Worm (Caenorhabditis elegans) whole organism, L4 larva: ENCODE data around the gene cyy-1.
A peak's percentile ranks its signal among the peaks of the same experiment; 100 is the strongest.

Source experiments
- F37D6.2 ChIP-seq: sonication (generic microtip); optimal IDR thresholded peaks from 2 replicates; lab custom pipeline; 2016; ENCODE audit warnings: mild to moderate bottlenecking, missing genetic modification characterization, missing compliant biosample characterization
- F49E8.2 ChIP-seq: sonication (generic microtip); optimal IDR thresholded peaks from 2 replicates; lab custom pipeline; 2016; ENCODE audit warnings: missing compliant biosample characterization, mild to moderate bottlenecking, missing genetic modification characterization, borderline replicate concordance
- T26A8.4 ChIP-seq: fragments of 200-800 bp; sonication (Bioruptor generic); IDR thresholded peaks from 2 replicates; pipeline ENCODE4 v1.3.6; 2022; ENCODE audit warnings: missing genetic modification characterization, missing compliant biosample characterization
- Y75B8A.6 ChIP-seq: fragments of 200-800 bp; sonication (Bioruptor generic); IDR thresholded peaks from 2 replicates; pipeline ENCODE4 v1.3.6; 2022; ENCODE audit warnings: missing genetic modification reagents, missing genetic modification characterization, missing compliant biosample characterization
- ZK337.2 ChIP-seq: fragments of 200-800 bp; sonication (Bioruptor generic); IDR thresholded peaks from 2 replicates; pipeline ENCODE4 v1.3.6; 2022; ENCODE audit warnings: missing genetic modification reagents, missing genetic modification characterization, missing compliant biosample characterization
- ZK546.5 ChIP-seq, 2 experiments: sonication (generic microtip); optimal IDR thresholded peaks; 2 replicates each; lab custom pipeline; 2017; ENCODE audit warnings: missing biosample characterization in 2 of 2, missing genetic modification characterization in 2 of 2
- aha-1 ChIP-seq: fragments of 150-350 bp; peaks from one replicate; lab custom pipeline; 2014; ENCODE audit warnings: missing biosample characterization, missing genetic modification characterization
- aly-2 ChIP-seq: sonication (generic microtip); optimal IDR thresholded peaks from 2 replicates; lab custom pipeline; 2018; ENCODE audit warnings: missing biosample characterization, missing genetic modification characterization
- ama-1 ChIP-seq: fragments of 150-350 bp; optimal IDR thresholded peaks from 2 replicates; lab custom pipeline; 2014; ENCODE audit warnings: inconsistent platforms, mixed read lengths
- arid-1 ChIP-seq: fragments of 200-800 bp; sonication (Bioruptor generic); conservative IDR thresholded peaks from 2 replicates; pipeline ENCODE4 v1.3.6; 2022; ENCODE audit warnings: missing genetic modification reagents, missing genetic modification characterization, missing compliant biosample characterization
- ceh-28 ChIP-seq: fragments of 150-350 bp; optimal IDR thresholded peaks from 2 replicates; lab custom pipeline; 2014; ENCODE audit warnings: missing biosample characterization, missing genetic modification reagents, missing genetic modification characterization
- ctbp-1 ChIP-seq: fragments of 200-800 bp; sonication (Bioruptor generic); IDR thresholded peaks from 2 replicates; pipeline ENCODE4 v1.3.6; 2022; ENCODE audit warnings: missing genetic modification reagents, missing genetic modification characterization, missing compliant biosample characterization
- daf-12 ChIP-seq: fragments of 150-350 bp; optimal IDR thresholded peaks from 2 replicates; lab custom pipeline; 2014; ENCODE audit warnings: missing biosample characterization, missing genetic modification reagents, missing genetic modification characterization
- daf-8 ChIP-seq: fragments of 200-800 bp; sonication (Bioruptor generic); IDR thresholded peaks from 2 replicates; pipeline ENCODE4 v1.3.6; 2022; ENCODE audit warnings: missing genetic modification characterization, missing compliant biosample characterization
- dmd-6 ChIP-seq: fragments of 200-800 bp; sonication (Bioruptor generic); IDR thresholded peaks from 2 replicates; pipeline ENCODE4 v1.3.6; 2022; ENCODE audit warnings: missing genetic modification reagents, missing genetic modification characterization, missing compliant biosample characterization
- dmd-8 ChIP-seq: fragments of 200-800 bp; sonication (Bioruptor generic); IDR thresholded peaks from 2 replicates; pipeline ENCODE4 v1.3.6; 2022; ENCODE audit warnings: missing genetic modification characterization, missing compliant biosample characterization
- dmd-9 ChIP-seq: fragments of 200-800 bp; sonication (Bioruptor generic); IDR thresholded peaks from 2 replicates; pipeline ENCODE4 v1.3.6; 2022; ENCODE audit warnings: missing genetic modification reagents, missing genetic modification characterization, missing compliant biosample characterization
- duxl-1 ChIP-seq: sonication (generic microtip); optimal IDR thresholded peaks from 2 replicates; lab custom pipeline; 2016; ENCODE audit warnings: mild to moderate bottlenecking, missing genetic modification characterization, moderate library complexity, missing compliant biosample characterization; ENCODE audit not compliant: poor library complexity
- egl-27 ChIP-seq: sonication (generic microtip); optimal IDR thresholded peaks from 3 replicates; lab custom pipeline; 2017; ENCODE audit warnings: missing biosample characterization, missing genetic modification reagents, missing genetic modification characterization
- egl-43 ChIP-seq: fragments of 200-800 bp; sonication (Bioruptor generic); IDR thresholded peaks from 2 replicates; pipeline ENCODE4 v1.3.6; 2022; ENCODE audit warnings: missing genetic modification reagents, missing genetic modification characterization, missing compliant biosample characterization
- fkh-10 ChIP-seq: fragments of 150-350 bp; optimal IDR thresholded peaks from 2 replicates; lab custom pipeline; 2014; ENCODE audit warnings: missing biosample characterization, missing genetic modification reagents, missing genetic modification characterization
- hif-1 ChIP-seq, 2 experiments: sonication (generic microtip); optimal IDR thresholded peaks; 2 replicates each; lab custom pipeline; 2016 to 2017; ENCODE audit warnings: missing compliant biosample characterization in 2 of 2, missing genetic modification characterization in 2 of 2, missing genetic modification reagents in 2 of 2, missing genotype in 2 of 2, mild to moderate bottlenecking in 1 of 2
- hlh-30 ChIP-seq: sonication (generic microtip); optimal IDR thresholded peaks from 2 replicates; lab custom pipeline; 2017; ENCODE audit warnings: antibody characterized with exemption, mild to moderate bottlenecking, missing genetic modification characterization, missing compliant biosample characterization; ENCODE audit not compliant: insufficient read depth
- hmg-1.1 ChIP-seq: fragments of 200-800 bp; sonication (Bioruptor generic); IDR thresholded peaks from 2 replicates; pipeline ENCODE4 v1.3.6; 2022; ENCODE audit warnings: missing genetic modification reagents, missing genetic modification characterization, missing compliant biosample characterization
- lin-29 ChIP-seq: fragments of 200-800 bp; sonication (Bioruptor generic); IDR thresholded peaks from 2 replicates; pipeline ENCODE4 v1.3.6; 2022; ENCODE audit warnings: missing genetic modification reagents, missing genetic modification characterization, missing compliant biosample characterization
- lin-39 ChIP-seq: fragments of 150-350 bp; optimal IDR thresholded peaks from 2 replicates; lab custom pipeline; 2014; ENCODE audit warnings: missing biosample characterization, missing genetic modification reagents, missing genetic modification characterization
- lir-3 ChIP-seq: sonication (generic microtip); optimal IDR thresholded peaks from 2 replicates; lab custom pipeline; 2016; ENCODE audit warnings: mild to moderate bottlenecking, missing genetic modification characterization, missing compliant biosample characterization
- madf-5 ChIP-seq, 2 experiments: fragments of 200-800 bp; sonication (Bioruptor generic); IDR thresholded peaks; 2 replicates each; pipeline ENCODE4 v1.3.6; 2022; ENCODE audit warnings: missing compliant biosample characterization in 2 of 2, missing genetic modification characterization in 2 of 2
- mdl-1 ChIP-seq, 2 experiments: fragments of 150-350 bp in 1 of 2; sonication (generic microtip) in 1 of 2; optimal IDR thresholded peaks; 2 replicates each; lab custom pipeline; 2014 to 2017; ENCODE audit warnings: missing biosample characterization in 2 of 2, missing genetic modification characterization in 2 of 2
- mep-1 ChIP-seq: fragments of 150-350 bp; sonication (generic microtip); optimal IDR thresholded peaks from 3 replicates; lab custom pipeline; 2014; ENCODE audit warnings: missing biosample characterization, missing genetic modification characterization
- mes-2 ChIP-seq: sonication (generic microtip); optimal IDR thresholded peaks from 2 replicates; lab custom pipeline; 2016; ENCODE audit warnings: missing genotype, mild to moderate bottlenecking, missing genetic modification characterization, missing compliant biosample characterization; ENCODE audit not compliant: poor library complexity, severe bottlenecking
- nhr-11 ChIP-seq: fragments of 150-350 bp; optimal IDR thresholded peaks from 2 replicates; lab custom pipeline; 2014; ENCODE audit warnings: missing biosample characterization, missing genetic modification characterization
- nhr-111 ChIP-seq: fragments of 200-800 bp; sonication (Bioruptor generic); optimal IDR thresholded peaks from 2 replicates; lab custom pipeline; 2018; ENCODE audit warnings: mild to moderate bottlenecking, missing genetic modification characterization, missing compliant biosample characterization
- nhr-25 ChIP-seq: sonication (generic microtip); optimal IDR thresholded peaks from 2 replicates; lab custom pipeline; 2017; ENCODE audit warnings: missing genetic modification characterization, mild to moderate bottlenecking, missing compliant biosample characterization, antibody characterized with exemption, moderate library complexity, borderline replicate concordance; ENCODE audit not compliant: insufficient read depth
- nhr-41 ChIP-seq: fragments of 200-800 bp; sonication (Bioruptor generic); IDR thresholded peaks from 2 replicates; pipeline ENCODE4 v1.3.6; 2022; ENCODE audit warnings: missing genetic modification reagents, missing genetic modification characterization, missing compliant biosample characterization
- nhr-42 ChIP-seq: fragments of 200-800 bp; sonication (Bioruptor generic); IDR thresholded peaks from 2 replicates; pipeline ENCODE4 v1.3.6; 2022; ENCODE audit warnings: missing genetic modification characterization, missing compliant biosample characterization
- nhr-48 ChIP-seq: sonication (generic microtip); optimal IDR thresholded peaks from 2 replicates; lab custom pipeline; 2016; ENCODE audit warnings: mild to moderate bottlenecking, missing genetic modification characterization, missing compliant biosample characterization
- nhr-6 ChIP-seq: fragments of 150-350 bp; optimal IDR thresholded peaks from 2 replicates; lab custom pipeline; 2014; ENCODE audit warnings: missing biosample characterization, missing genetic modification characterization
- nhr-77 ChIP-seq: fragments of 150-350 bp; optimal IDR thresholded peaks from 2 replicates; lab custom pipeline; 2014; ENCODE audit warnings: missing biosample characterization, missing genetic modification characterization
- rbr-2 ChIP-seq: sonication (generic microtip); optimal IDR thresholded peaks from 2 replicates; lab custom pipeline; 2016; ENCODE audit warnings: missing genotype, missing genetic modification characterization, missing compliant biosample characterization
- saeg-2 ChIP-seq: fragments of 200-800 bp; sonication (Bioruptor generic); IDR thresholded peaks from 2 replicates; pipeline ENCODE4 v1.3.6; 2022; ENCODE audit warnings: missing genetic modification reagents, missing genetic modification characterization, missing compliant biosample characterization
- sdz-12 ChIP-seq: fragments of 200-800 bp; sonication (Bioruptor generic); optimal IDR thresholded peaks from 2 replicates; lab custom pipeline; 2018; ENCODE audit warnings: mild to moderate bottlenecking, missing genetic modification characterization, missing compliant biosample characterization
- set-16 ChIP-seq: fragments of 200-800 bp; sonication (Bioruptor generic); IDR thresholded peaks from 2 replicates; pipeline ENCODE4 v1.3.6; 2022; ENCODE audit warnings: missing genetic modification reagents, missing genetic modification characterization, missing compliant biosample characterization
- snpc-4 ChIP-seq: fragments of 150-350 bp; optimal IDR thresholded peaks from 2 replicates; lab custom pipeline; 2014; ENCODE audit warnings: missing biosample characterization, missing genetic modification characterization
- tag-97 ChIP-seq: fragments of 200-800 bp; sonication (Bioruptor generic); IDR thresholded peaks from 2 replicates; pipeline ENCODE4 v1.3.6; 2022; ENCODE audit warnings: missing genetic modification characterization, missing compliant biosample characterization
- unc-39 ChIP-seq: sonication (generic microtip); optimal IDR thresholded peaks from 2 replicates; lab custom pipeline; 2017; ENCODE audit warnings: missing biosample characterization, missing genetic modification characterization
- vab-7 ChIP-seq: fragments of 200-800 bp; sonication (Bioruptor generic); IDR thresholded peaks from 2 replicates; pipeline ENCODE4 v1.3.6; 2022; ENCODE audit warnings: missing genetic modification reagents, missing genetic modification characterization, missing compliant biosample characterization
- zag-1 ChIP-seq: fragments of 150-350 bp; optimal IDR thresholded peaks from 2 replicates; lab custom pipeline; 2014; ENCODE audit warnings: missing biosample characterization, missing genetic modification characterization
- zfp-2 ChIP-seq: sonication (generic microtip); optimal IDR thresholded peaks from 2 replicates; lab custom pipeline; 2016; ENCODE audit warnings: mild to moderate bottlenecking, missing genetic modification characterization, missing compliant biosample characterization
- zip-11 ChIP-seq: fragments of 200-800 bp; sonication (Bioruptor generic); IDR thresholded peaks from 2 replicates; pipeline ENCODE4 v1.3.6; 2022; ENCODE audit warnings: missing genetic modification characterization, missing compliant biosample characterization
- ztf-11 ChIP-seq: fragments of 150-350 bp; optimal IDR thresholded peaks from 2 replicates; lab custom pipeline; 2014; ENCODE audit warnings: missing biosample characterization, missing genetic modification characterization

The cyy-1 gene

DNA sequence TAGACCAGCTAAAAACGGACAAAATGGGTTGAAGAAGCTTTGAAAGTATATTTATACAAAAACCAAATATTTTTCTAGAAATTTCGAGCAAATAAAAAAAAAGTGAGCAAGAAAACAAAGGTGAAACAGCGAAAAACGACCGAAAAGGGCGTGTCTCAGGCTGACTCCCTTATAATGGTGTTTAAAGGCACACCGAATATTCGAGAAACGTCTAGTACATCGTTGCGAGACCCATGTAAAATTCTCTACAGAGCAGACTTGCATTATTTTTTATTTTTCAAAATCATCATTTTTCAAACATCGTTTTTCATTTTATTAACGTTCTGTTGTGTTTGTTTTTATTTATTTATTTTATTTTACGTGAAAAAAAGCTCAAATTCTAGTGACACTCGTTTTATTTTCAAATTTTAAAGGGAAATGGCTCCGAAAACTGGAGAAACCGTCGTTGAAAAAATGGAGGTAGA, 41.3 kb downstream of the cyy-1 start, which contains the start of gene rpn-3:
Gene rpn-3 (plus strand): TSS at position 414 of the 464 bp plus-strand sequence.
- no peak for TF ChIP-seq snpc-4 (tag; lab: Kevin White, UChicago)
- TF ChIP-seq nhr-111: no peak
- TF ChIP-seq dmd-8: no peak
- peak; percentile 88 for TF ChIP-seq F37D6.2 (tag; lab: Kevin White, UChicago)
- peak; percentile 94 for TF ChIP-seq nhr-6 (tag; lab: Kevin White, UChicago)
- no peak for TF ChIP-seq sdz-12 (GFP tag; lab: Kevin White, UChicago)
- TF ChIP-seq dmd-6: peak; percentile 91
- no peak for TF ChIP-seq ceh-28 (tag; lab: Kevin White, UChicago)
- peak; percentile 89 for TF ChIP-seq fkh-10 (GFP tag; lab: Kevin White, UChicago)
- TF ChIP-seq hmg-1.1 (GFP tag; lab: Robert Waterston, UW): peak; percentile 84
- peak; percentile 98 for TF ChIP-seq nhr-77 (tag; lab: Kevin White, UChicago)
- TF ChIP-seq hlh-30 (tag; lab: Kevin White, UChicago): peak; percentile 94
- peak; percentile 70 for TF ChIP-seq nhr-25 (tag; lab: Kevin White, UChicago)
- peak; percentile 98 for TF ChIP-seq nhr-11 (tag; lab: Kevin White, UChicago)
- peak; percentile 96 for TF ChIP-seq aha-1 (tag; lab: Kevin White, UChicago)
- peak; percentile 74 for TF ChIP-seq lin-29
- TF ChIP-seq tag-97 (GFP tag; lab: Robert Waterston, UW): no peak
- no peak for TF ChIP-seq ZK546.5 (tag; optimal IDR thresholded peaks at IDR 0.05; lab: Kevin White, UChicago)
- TF ChIP-seq arid-1 (GFP tag; lab: Robert Waterston, UW): peak; percentile 89; the same call in 1 of the 2 replicates
- peak in 1 of 2 experiments; percentile 48 for TF ChIP-seq mdl-1 (tag; optimal IDR thresholded peaks at IDR 0.05; lab: Kevin White, UChicago)
- TF ChIP-seq nhr-48: peak; percentile 74
- no peak for TF ChIP-seq madf-5 (GFP tag; IDR thresholded peaks at IDR 0.05; lab: Robert Waterston, UW)
- TF ChIP-seq rbr-2 (tag; lab: Kevin White, UChicago): peak; percentile 95
- peak; percentile 87 for TF ChIP-seq F49E8.2 (tag; lab: Kevin White, UChicago)
- TF ChIP-seq aly-2 (tag; lab: Kevin White, UChicago): no peak
- no peak for TF ChIP-seq ZK337.2
- peak; percentile 21; the same call in 1 of the 2 replicates for TF ChIP-seq nhr-41 (GFP tag; lab: Robert Waterston, UW)
- no peak for TF ChIP-seq zip-11 (GFP tag; lab: Robert Waterston, UW)
- TF ChIP-seq saeg-2 (GFP tag; lab: Robert Waterston, UW): peak; percentile 82
- TF ChIP-seq hif-1 (tag; optimal IDR thresholded peaks at IDR 0.05; lab: Kevin White, UChicago): peak; percentile 74 to 81
- TF ChIP-seq daf-12 (tag; lab: Kevin White, UChicago): no peak
- TF ChIP-seq egl-43 (GFP tag; lab: Robert Waterston, UW): no peak
- TF ChIP-seq T26A8.4 (GFP tag; lab: Robert Waterston, UW): peak; percentile 96
- TF ChIP-seq ztf-11 (tag; lab: Kevin White, UChicago): no peak
- peak; percentile 81 for TF ChIP-seq ctbp-1 (GFP tag; lab: Robert Waterston, UW)
- TF ChIP-seq mep-1 (tag; lab: Kevin White, UChicago): peak; percentile 98
- TF ChIP-seq zfp-2 (tag; lab: Kevin White, UChicago): peak; percentile 75
- TF ChIP-seq ama-1 (lab: Kevin White, UChicago): peak; percentile 75
- peak; percentile 26; the same call in 1 of the 2 replicates for TF ChIP-seq set-16
- TF ChIP-seq lir-3 (tag; lab: Kevin White, UChicago): peak; percentile 61
- peak; percentile 81 for TF ChIP-seq dmd-9 (GFP tag; lab: Robert Waterston, UW)
- TF ChIP-seq nhr-42: peak; percentile 72; the same call in 1 of the 2 replicates
- peak; percentile 76 for TF ChIP-seq duxl-1
- TF ChIP-seq vab-7 (GFP tag; lab: Robert Waterston, UW): no peak; the same call in 1 of the 2 replicates
- TF ChIP-seq lin-39: peak; percentile 48
- no peak for TF ChIP-seq daf-8 (GFP tag; lab: Robert Waterston, UW)
- no peak for TF ChIP-seq zag-1
- peak; percentile 95 for TF ChIP-seq mes-2
- TF ChIP-seq Y75B8A.6 (GFP tag; lab: Robert Waterston, UW): 0 out of 2 replicates have a peak, but pooled peaks have one; percentile 8
- no peak for TF ChIP-seq unc-39 (tag; lab: Kevin White, UChicago)
- no peak for TF ChIP-seq egl-27 (tag; lab: Kevin White, UChicago)
